Worm (Caenorhabditis elegans) whole organism, mixed stage, embryonic: ENCODE results near the gene sru-7.

Source experiments
- bed-3 ChIP-seq: fragments of 200-800 bp; sonication (Bioruptor generic); optimal IDR thresholded peaks from 3 replicates; lab custom pipeline; 2018; ENCODE audit warnings: mild to moderate bottlenecking, missing genetic modification characterization, moderate library complexity, missing compliant biosample characterization
- blmp-1 ChIP-seq: fragments of 150-350 bp; optimal IDR thresholded peaks from 2 replicates; lab custom pipeline; 2014; ENCODE audit warnings: missing biosample characterization, missing genetic modification characterization
- ceh-39 ChIP-seq: fragments of 150-350 bp; optimal IDR thresholded peaks from 2 replicates; lab custom pipeline; 2014; ENCODE audit warnings: missing biosample characterization, missing genetic modification characterization
- ceh-43 ChIP-seq: fragments of 200-800 bp; sonication (Bioruptor generic); optimal IDR thresholded peaks from 2 replicates; lab custom pipeline; 2018; ENCODE audit warnings: mild to moderate bottlenecking, missing genetic modification characterization, moderate library complexity, missing compliant biosample characterization
- ceh-83 ChIP-seq: fragments of 200-800 bp; sonication (Bioruptor generic); optimal IDR thresholded peaks from 2 replicates; lab custom pipeline; 2018; ENCODE audit warnings: mild to moderate bottlenecking, missing genetic modification characterization, missing compliant biosample characterization
- ces-1 ChIP-seq: fragments of 150-350 bp; optimal IDR thresholded peaks from 2 replicates; lab custom pipeline; 2014; ENCODE audit warnings: missing biosample characterization, missing genetic modification reagents, missing genetic modification characterization
- cnd-1 ChIP-seq: fragments of 200-800 bp; sonication (Bioruptor generic); optimal IDR thresholded peaks from 2 replicates; lab custom pipeline; 2018; ENCODE audit warnings: mild to moderate bottlenecking, missing genetic modification characterization, missing compliant biosample characterization
- drap-1 ChIP-seq: fragments of 200-800 bp; sonication (Bioruptor generic); optimal IDR thresholded peaks from 3 replicates; lab custom pipeline; 2018; ENCODE audit warnings: mild to moderate bottlenecking, missing genetic modification characterization, missing compliant biosample characterization
- elt-1 ChIP-seq: sonication (generic microtip); optimal IDR thresholded peaks from 2 replicates; lab custom pipeline; 2017; ENCODE audit warnings: missing genetic modification characterization, mild to moderate bottlenecking, missing compliant biosample characterization, antibody characterized with exemption, moderate library complexity, borderline replicate concordance; ENCODE audit not compliant: insufficient read depth
- flh-1 ChIP-seq: fragments of 200-800 bp; sonication (Bioruptor generic); optimal IDR thresholded peaks from 2 replicates; lab custom pipeline; 2018; ENCODE audit warnings: mild to moderate bottlenecking, missing genetic modification characterization, moderate library complexity, missing compliant biosample characterization
- ham-2 ChIP-seq: fragments of 200-800 bp; sonication (Bioruptor generic); optimal IDR thresholded peaks from 2 replicates; lab custom pipeline; 2018; ENCODE audit warnings: mild to moderate bottlenecking, missing genetic modification characterization, missing compliant biosample characterization
- hlh-1 ChIP-seq: fragments of 150-350 bp; optimal IDR thresholded peaks from 2 replicates; lab custom pipeline; 2014; ENCODE audit warnings: missing biosample characterization, missing genetic modification reagents, missing genetic modification characterization
- lin-32 ChIP-seq: fragments of 200-800 bp; sonication (Bioruptor generic); optimal IDR thresholded peaks from 2 replicates; lab custom pipeline; 2018; ENCODE audit warnings: mild to moderate bottlenecking, missing genetic modification characterization, missing compliant biosample characterization
- lsy-2 ChIP-seq: fragments of 150-350 bp; optimal IDR thresholded peaks from 2 replicates; lab custom pipeline; 2014; ENCODE audit warnings: missing biosample characterization, missing genetic modification characterization
- mab-5 ChIP-seq: fragments of 150-350 bp; optimal IDR thresholded peaks from 2 replicates; lab custom pipeline; 2014; ENCODE audit warnings: missing biosample characterization, missing genetic modification characterization
- mep-1 ChIP-seq: fragments of 150-350 bp; optimal IDR thresholded peaks from 2 replicates; lab custom pipeline; 2017; ENCODE audit warnings: missing biosample characterization, missing genetic modification reagents, missing genetic modification characterization, inconsistent platforms
- mls-2 ChIP-seq: sonication (generic microtip); optimal IDR thresholded peaks from 2 replicates; lab custom pipeline; 2016; ENCODE audit warnings: mild to moderate bottlenecking, missing genetic modification characterization, moderate library complexity, missing compliant biosample characterization
- nhr-12 ChIP-seq: fragments of 150-350 bp; optimal IDR thresholded peaks from 2 replicates; lab custom pipeline; 2014; ENCODE audit warnings: missing biosample characterization, missing genetic modification characterization
- nhr-2 ChIP-seq: fragments of 150-350 bp; optimal IDR thresholded peaks from 2 replicates; lab custom pipeline; 2014; ENCODE audit warnings: missing biosample characterization, missing genetic modification characterization
- nhr-237 ChIP-seq: fragments of 150-350 bp; optimal IDR thresholded peaks from 2 replicates; lab custom pipeline; 2014; ENCODE audit warnings: missing biosample characterization, missing genetic modification characterization
- nhr-28 ChIP-seq: fragments of 150-350 bp; optimal IDR thresholded peaks from 2 replicates; lab custom pipeline; 2014; ENCODE audit warnings: missing biosample characterization, missing genetic modification characterization
- nhr-76 ChIP-seq: sonication (generic microtip); optimal IDR thresholded peaks from 2 replicates; lab custom pipeline; 2017; ENCODE audit warnings: missing biosample characterization, missing genetic modification characterization
- pha-4 ChIP-seq: fragments of 150-350 bp; optimal IDR thresholded peaks from 2 replicates; lab custom pipeline; 2018; ENCODE audit warnings: missing biosample characterization, missing genetic modification reagents, missing genetic modification characterization
- sem-2 ChIP-seq: fragments of 200-800 bp; sonication (Bioruptor generic); optimal IDR thresholded peaks from 2 replicates; lab custom pipeline; 2018; ENCODE audit warnings: mild to moderate bottlenecking, missing genetic modification characterization, missing compliant biosample characterization
- snpc-4 ChIP-seq: fragments of 150-350 bp; optimal IDR thresholded peaks from 2 replicates; lab custom pipeline; 2014; ENCODE audit warnings: missing biosample characterization, missing genetic modification characterization
- sptf-1 ChIP-seq: sonication (generic microtip); optimal IDR thresholded peaks from 2 replicates; lab custom pipeline; 2017; ENCODE audit warnings: mild to moderate bottlenecking, missing genetic modification characterization, moderate library complexity, missing compliant biosample characterization
- tbx-8 ChIP-seq: fragments of 200-800 bp; sonication (Bioruptor generic); optimal IDR thresholded peaks from 2 replicates; lab custom pipeline; 2018; ENCODE audit warnings: mild to moderate bottlenecking, missing genetic modification characterization, moderate library complexity, missing compliant biosample characterization
- unc-120 ChIP-seq: sonication (generic microtip); optimal IDR thresholded peaks from 2 replicates; lab custom pipeline; 2017; ENCODE audit warnings: missing genetic modification characterization, missing compliant biosample characterization; ENCODE audit not compliant: poor library complexity, severe bottlenecking
- unc-39 ChIP-seq: fragments of 150-350 bp; optimal IDR thresholded peaks from 2 replicates; lab custom pipeline; 2014; ENCODE audit warnings: missing biosample characterization, missing genetic modification characterization
- unc-62 ChIP-seq: fragments of 150-350 bp; optimal IDR thresholded peaks from 2 replicates; lab custom pipeline; 2014; ENCODE audit warnings: missing biosample characterization, missing genetic modification reagents, missing genetic modification characterization
- zip-8 ChIP-seq: fragments of 150-350 bp; optimal IDR thresholded peaks from 2 replicates; lab custom pipeline; 2014; ENCODE audit warnings: missing biosample characterization, missing genetic modification characterization

Gene sru-7

DNA sequence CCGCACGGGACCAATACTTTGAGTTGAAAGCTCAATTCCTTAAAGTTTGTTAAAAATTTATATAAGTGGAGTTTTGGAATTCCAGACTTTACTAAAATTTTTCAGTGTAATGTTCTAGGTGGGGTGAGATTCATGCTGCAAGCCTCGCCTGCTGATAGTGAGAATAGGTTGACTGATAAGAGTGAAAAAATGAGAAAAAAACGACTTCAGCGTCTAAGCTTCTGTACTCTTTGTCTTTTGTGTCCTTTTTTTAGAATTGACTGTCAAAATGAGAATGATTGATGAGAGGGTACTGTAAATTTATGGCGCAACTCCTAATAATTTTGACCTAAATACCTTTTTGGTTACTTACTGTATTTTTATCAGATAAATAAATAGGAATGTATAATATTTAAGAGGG is 41.8 kb downstream of the sru-7 start:
- no peak for TF ChIP-seq ces-1 (GFP tag; lab: Kevin White, UChicago)
- TF ChIP-seq cnd-1 (tag; lab: Kevin White, UChicago), result no peak
- no peak for TF ChIP-seq unc-62 (GFP tag; lab: Kevin White, UChicago)

DNA sequence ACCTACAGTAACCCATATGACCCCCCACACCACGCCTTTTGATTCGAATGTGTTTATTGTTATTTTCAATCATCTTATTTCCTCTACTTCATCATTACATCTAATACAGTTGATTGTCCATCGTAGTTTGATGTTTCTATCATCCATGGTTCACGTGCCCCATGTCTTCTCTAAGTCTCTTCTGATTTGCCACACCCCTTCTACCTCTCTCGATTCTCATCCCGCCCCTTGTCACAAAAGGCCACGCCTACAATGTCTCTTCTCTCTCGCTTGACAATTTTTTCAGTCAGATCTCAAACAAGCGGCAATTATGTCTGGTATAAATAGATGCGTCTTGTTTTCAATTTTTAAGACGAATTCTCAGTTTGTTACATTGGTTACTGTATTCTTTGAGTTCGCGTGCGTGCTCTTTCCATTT is 42.7 kb downstream of the sru-7 start:
- TF ChIP-seq blmp-1 (tag; lab: Kevin White, UChicago) (no peak), ceh-39 (tag; lab: Kevin White, UChicago) (no peak), zip-8 (tag; lab: Kevin White, UChicago) (no peak), ham-2 (GFP tag; lab: Kevin White, UChicago) (no peak), lin-32 (GFP tag; lab: Kevin White, UChicago) (no peak), ceh-83 (GFP tag; lab: Kevin White, UChicago) (no peak), unc-39 (tag; lab: Kevin White, UChicago) (no peak), tbx-8 (GFP tag; lab: Kevin White, UChicago) (no peak), mab-5 (tag; lab: Kevin White, UChicago) (no peak), nhr-12 (tag; lab: Kevin White, UChicago) (no peak), elt-1 (no peak), drap-1 (GFP tag; lab: Kevin White, UChicago) (no peak), lsy-2 (tag; lab: Kevin White, UChicago) (no peak)
- TF ChIP-seq, all 35 proteins: peak for 0

DNA sequence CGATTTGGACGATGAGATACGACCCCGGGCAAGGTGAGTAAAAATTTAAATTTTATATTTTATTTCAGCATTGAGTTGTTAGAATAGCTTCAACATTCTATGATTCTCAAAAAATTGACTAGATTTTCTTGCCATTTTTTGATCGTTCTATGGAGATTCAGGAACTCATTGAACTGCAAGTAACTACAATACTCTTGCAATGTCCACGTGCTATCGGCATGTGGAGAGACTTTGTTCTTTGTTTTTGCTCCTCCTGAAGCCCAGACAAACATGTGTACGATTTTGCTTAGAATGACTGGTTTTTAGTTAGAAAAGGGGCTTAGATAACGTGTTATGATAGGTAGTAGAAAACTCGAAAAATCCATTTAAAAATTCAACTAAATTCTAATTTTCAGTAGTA is 43.6 kb downstream of the sru-7 start:
- no peak for TF ChIP-seq sptf-1 (tag; lab: Kevin White, UChicago)
- TF ChIP-seq unc-120, result no peak
- no peak for TF ChIP-seq lsy-2 (tag; lab: Kevin White, UChicago)
- TF ChIP-seq ceh-39 (tag; lab: Kevin White, UChicago), result no peak
- no peak for TF ChIP-seq ces-1 (GFP tag; lab: Kevin White, UChicago)
- TF ChIP-seq zip-8 (tag; lab: Kevin White, UChicago), result no peak
- TF ChIP-seq sem-2 (GFP tag; lab: Kevin White, UChicago), result no peak
- TF ChIP-seq mab-5 (tag; lab: Kevin White, UChicago), result no peak

DNA sequence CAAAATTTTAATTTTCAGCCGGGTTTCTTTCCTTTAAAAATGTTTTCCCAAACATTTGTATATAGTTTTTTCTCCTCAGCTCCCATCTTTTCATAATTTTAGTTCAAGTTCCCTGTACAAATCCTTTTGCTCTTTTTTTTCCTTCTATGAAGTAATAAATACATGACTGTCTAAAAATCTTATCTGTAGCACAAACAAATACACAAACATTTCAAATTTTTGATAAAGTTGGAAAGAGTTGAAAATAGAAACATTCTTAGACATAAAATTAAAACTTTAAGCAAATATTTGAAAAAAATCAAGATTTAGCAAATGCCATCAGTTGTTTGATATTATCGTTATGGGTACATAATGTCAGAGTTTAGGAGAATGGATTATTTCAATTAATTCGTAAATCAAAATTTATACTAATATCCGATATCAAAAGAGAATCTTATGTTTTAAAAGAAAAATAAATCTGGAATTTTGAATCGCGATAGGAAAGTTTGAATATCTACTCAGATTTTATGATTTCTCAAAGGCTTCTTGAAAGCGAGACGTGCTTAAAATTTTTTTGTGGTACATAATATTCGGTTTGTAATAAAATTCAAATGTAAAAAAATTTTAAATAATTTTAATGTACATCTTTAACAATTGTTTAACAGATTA is 45.8 kb downstream of the sru-7 start:
- TF ChIP-seq nhr-28 (tag; lab: Kevin White, UChicago), result no peak
- TF ChIP-seq mab-5 (tag; lab: Kevin White, UChicago), result no peak
- no peak for TF ChIP-seq bed-3 (GFP tag; lab: Kevin White, UChicago)
- TF ChIP-seq flh-1 (GFP tag; lab: Kevin White, UChicago), result no peak
- TF ChIP-seq mls-2 (tag; lab: Kevin White, UChicago), result no peak
- TF ChIP-seq mep-1 (tag; lab: Kevin White, UChicago), result no peak
- TF ChIP-seq, all 35 proteins: peak for 0

DNA sequence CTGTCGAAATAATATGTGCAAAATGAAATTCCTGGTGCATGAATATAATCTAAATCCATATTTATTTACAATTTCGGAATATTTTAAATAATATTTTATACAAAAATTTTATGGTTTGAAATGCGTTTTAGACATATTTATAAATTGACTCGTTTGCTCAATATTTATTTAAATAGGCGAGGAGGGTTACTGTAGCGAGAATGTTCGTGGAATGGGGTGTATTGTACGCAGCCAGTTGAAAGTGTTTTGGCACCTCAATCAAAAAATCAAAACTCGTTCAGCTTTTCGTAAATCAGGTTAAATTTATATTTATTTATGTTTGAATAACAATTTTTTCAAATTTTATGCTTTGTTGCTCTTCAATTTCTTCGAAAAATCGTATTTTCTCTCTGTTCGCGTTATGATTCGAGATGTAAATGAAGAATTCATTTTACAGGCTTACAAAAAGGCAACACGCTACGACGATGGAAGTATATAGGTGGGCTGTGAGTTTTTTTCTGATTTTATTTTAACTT is 46.4 kb downstream of the sru-7 start, which contains the start of gene hyl-1:
hyl-1 (plus strand) TSS at position 465 of the 515 bp plus-strand sequence.
- TF ChIP-seq mep-1 (tag; lab: Kevin White, UChicago) (no peak), nhr-76 (tag; lab: Kevin White, UChicago) (no peak), blmp-1 (tag; lab: Kevin White, UChicago) (no peak), mab-5 (tag; lab: Kevin White, UChicago) (no peak), tbx-8 (GFP tag; lab: Kevin White, UChicago) (no peak), bed-3 (GFP tag; lab: Kevin White, UChicago) (no peak)

DNA sequence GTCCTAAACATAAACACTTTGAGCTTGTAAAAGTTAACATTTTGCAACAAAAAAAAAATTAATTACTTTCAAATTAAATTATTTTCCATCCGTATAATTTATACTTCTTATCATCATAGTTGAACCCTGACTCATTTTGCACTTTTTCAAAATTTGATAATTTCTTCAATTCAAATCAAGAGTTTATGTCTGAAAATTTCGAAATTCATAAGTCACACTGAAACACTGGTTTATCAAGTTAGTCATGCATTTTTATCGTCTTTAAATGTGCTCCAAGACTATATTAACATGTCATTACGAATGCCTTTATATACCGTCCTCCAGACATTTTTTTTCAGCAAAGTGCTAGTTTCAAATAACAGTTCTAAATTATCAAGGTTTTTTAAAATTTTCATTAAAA is 47.3 kb downstream of the sru-7 start:
- TF ChIP-seq snpc-4 (tag; lab: Kevin White, UChicago) (no peak), unc-39 (tag; lab: Kevin White, UChicago) (no peak), nhr-2 (tag; lab: Kevin White, UChicago) (no peak), ceh-83 (GFP tag; lab: Kevin White, UChicago) (no peak), ham-2 (GFP tag; lab: Kevin White, UChicago) (no peak), flh-1 (GFP tag; lab: Kevin White, UChicago) (no peak), lsy-2 (tag; lab: Kevin White, UChicago) (no peak), ceh-39 (tag; lab: Kevin White, UChicago) (no peak), lin-32 (GFP tag; lab: Kevin White, UChicago) (no peak), nhr-237 (no peak), drap-1 (GFP tag; lab: Kevin White, UChicago) (no peak), tbx-8 (GFP tag; lab: Kevin White, UChicago) (no peak), unc-120 (no peak), unc-62 (GFP tag; lab: Kevin White, UChicago) (no peak), pha-4 (tag; lab: Kevin White, UChicago) (no peak), zip-8 (tag; lab: Kevin White, UChicago) (no peak), ceh-43 (GFP tag; lab: Kevin White, UChicago) (no peak), hlh-1 (tag; lab: Kevin White, UChicago) (no peak), mls-2 (tag; lab: Kevin White, UChicago) (no peak)
